Worm (Caenorhabditis elegans): Measurements from ENCODE around the gene blos-4.
A peak's percentile ranks its signal among the peaks of the same experiment; 100 is the strongest.

The blos-4 gene

ce11 chrII:6252707-6253106 lies 7.7 kb downstream of the blos-4 start:
- no peak for TF ChIP-seq mef-2 (tag; optimal IDR thresholded peaks at IDR 0.05)
- no peak for TF ChIP-seq ztf-11 (tag; optimal IDR thresholded peaks at IDR 0.05)
- no peak for TF ChIP-seq nhr-237 (tag; optimal IDR thresholded peaks at IDR 0.05)
- TF ChIP-seq nhr-28 (tag; optimal IDR thresholded peaks at IDR 0.05), result no peak
- TF ChIP-seq elt-2 (tag; optimal IDR thresholded peaks at IDR 0.05), result no peak
- TF ChIP-seq pag-3 (tag; optimal IDR thresholded peaks at IDR 0.05; ENCODE audit: borderline replicate concordance, insufficient read depth), result no peak
- no peak for TF ChIP-seq efl-1 (optimal IDR thresholded peaks at IDR 0.05)
- peak in 1 of 2 experiments; percentile 87 for TF ChIP-seq efl-1 (GFP tag; optimal IDR thresholded peaks at IDR 0.05 in 1 of 2)
- no peak for TF ChIP-seq ceh-82 (tag; optimal IDR thresholded peaks at IDR 0.05)
- no peak for TF ChIP-seq egl-13 (tag; optimal IDR thresholded peaks at IDR 0.05)
- TF ChIP-seq aly-2 (tag; optimal IDR thresholded peaks at IDR 0.05), result no peak
- no peak for TF ChIP-seq rnt-1 (tag; optimal IDR thresholded peaks at IDR 0.05)
- TF ChIP-seq ceh-90 (tag; optimal IDR thresholded peaks at IDR 0.05), result no peak
- TF ChIP-seq nhr-85 (tag), result peak; percentile 23

DNA sequence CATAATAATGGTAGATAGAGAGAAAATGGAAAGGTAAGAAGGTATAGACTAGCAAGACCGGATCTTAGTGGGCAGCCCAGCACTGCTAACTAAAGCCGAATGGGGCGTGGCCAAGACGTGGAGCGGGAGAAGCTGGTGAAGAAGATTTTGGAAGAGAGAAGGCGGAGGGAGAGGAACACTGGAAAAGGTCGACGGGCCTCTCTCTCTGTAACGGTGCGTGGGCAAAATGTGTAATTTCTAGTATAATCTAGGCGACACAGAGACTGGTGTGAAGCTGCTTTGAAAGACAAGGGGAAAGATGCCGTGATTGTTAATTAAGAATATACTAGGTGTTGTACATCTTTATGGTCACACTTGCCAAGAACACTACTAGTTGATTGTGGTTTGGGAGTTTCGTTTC lies 11.0 kb downstream of the blos-4 start, which contains the start of gene F13H8.5:
TSS of gene F13H8.5 (minus strand) at position 101 of the 400 bp plus-strand sequence.
- no peak for TF ChIP-seq efl-3 (GFP tag; optimal IDR thresholded peaks at IDR 0.05)
- no peak for TF ChIP-seq snpc-4 (tag; optimal IDR thresholded peaks at IDR 0.05)
- TF ChIP-seq zip-4 (GFP tag; optimal IDR thresholded peaks at IDR 0.05), result no peak
- TF ChIP-seq elt-2 (tag; optimal IDR thresholded peaks at IDR 0.05), result no peak
- no peak for TF ChIP-seq egl-27 (tag; optimal IDR thresholded peaks at IDR 0.05)

DNA sequence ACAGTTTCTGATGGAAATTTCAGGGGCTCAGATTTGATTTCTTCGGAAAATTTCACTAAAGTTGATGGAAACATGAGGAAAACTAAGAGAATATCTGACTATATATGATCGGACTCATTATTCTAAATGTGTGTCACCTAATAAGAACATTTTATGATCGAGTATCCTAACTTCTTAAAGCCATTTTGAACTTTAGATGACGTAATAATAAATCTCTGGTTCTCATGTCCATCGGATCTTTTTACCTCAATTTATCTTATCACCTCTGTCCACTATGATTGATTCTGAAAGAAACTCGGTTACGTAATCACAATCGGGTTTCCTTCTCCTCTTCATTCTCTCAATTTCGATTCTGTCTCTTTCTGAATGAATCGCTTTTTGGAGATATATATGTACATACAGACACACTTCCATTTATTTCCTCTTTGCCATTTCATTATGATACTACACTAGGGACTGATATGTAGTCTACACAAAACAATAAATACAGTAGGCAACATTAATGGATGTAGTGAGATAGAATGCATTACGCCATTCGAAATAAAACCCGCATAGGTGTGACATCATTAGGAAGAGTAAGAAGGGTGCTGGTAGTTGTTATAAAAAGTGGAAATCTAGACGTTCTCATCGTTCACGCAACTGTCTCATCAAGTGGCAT lies 12.3 kb downstream of the blos-4 start:
- TF ChIP-seq C04F5.9 (tag; optimal IDR thresholded peaks at IDR 0.05), result no peak
- TF ChIP-seq efl-1 (optimal IDR thresholded peaks at IDR 0.05), result no peak
- TF ChIP-seq efl-1 (GFP tag; optimal IDR thresholded peaks at IDR 0.05 in 1 of 2), result peak in 1 of 2 experiments; percentile 8
- no peak for TF ChIP-seq nhr-90 (tag; optimal IDR thresholded peaks at IDR 0.05; ENCODE audit: poor library complexity)
- TF ChIP-seq nhr-84 (tag; optimal IDR thresholded peaks at IDR 0.05), result no peak
- no peak for TF ChIP-seq unc-98 (GFP tag; IDR thresholded peaks at IDR 0.05)
- TF ChIP-seq ceh-88 (GFP tag; IDR thresholded peaks at IDR 0.05), result no peak
- TF ChIP-seq sptf-1 (tag; optimal IDR thresholded peaks at IDR 0.05), result no peak
- TF ChIP-seq nhr-85 (tag), result peak; percentile 13
- no peak for TF ChIP-seq F16B12.6 (tag; optimal IDR thresholded peaks at IDR 0.05)
- TF ChIP-seq aha-1 (tag; optimal IDR thresholded peaks at IDR 0.05), result no peak
- no peak for TF ChIP-seq dsc-1 (tag; optimal IDR thresholded peaks at IDR 0.05)
- TF ChIP-seq sox-4 (tag; optimal IDR thresholded peaks at IDR 0.05), result no peak
- no peak for TF ChIP-seq unc-130 (tag; optimal IDR thresholded peaks at IDR 0.05)
- no peak for TF ChIP-seq irx-1 (tag; optimal IDR thresholded peaks at IDR 0.05)
- peak; percentile 25 for TF ChIP-seq blmp-1 (tag; optimal IDR thresholded peaks at IDR 0.05)
- no peak for TF ChIP-seq snu-23 (GFP tag; optimal IDR thresholded peaks at IDR 0.05)
- TF ChIP-seq lsy-2 (tag; optimal IDR thresholded peaks at IDR 0.05), result no peak
- no peak for TF ChIP-seq vab-15 (tag; optimal IDR thresholded peaks at IDR 0.05)
- TF ChIP-seq grh-1 (GFP tag; IDR thresholded peaks at IDR 0.05), result no peak
- TF ChIP-seq lin-15B (tag; optimal IDR thresholded peaks at IDR 0.05), result no peak
- no peak for TF ChIP-seq lin-13 (GFP tag; optimal IDR thresholded peaks at IDR 0.05)
- TF ChIP-seq alr-1 (tag; optimal IDR thresholded peaks at IDR 0.05; ENCODE audit: borderline replicate concordance), result no peak
- no peak for TF ChIP-seq zag-1 (tag; optimal IDR thresholded peaks at IDR 0.05)
- TF ChIP-seq fkh-8 (tag; optimal IDR thresholded peaks at IDR 0.05), result no peak
